Worm (Caenorhabditis elegans): Measurements from ENCODE around the gene K07E12.2.

- TF ChIP-seq hnd-1 (tag; optimal IDR thresholded peaks at IDR 0.05) (no peak), flt-1 (GFP tag; IDR thresholded peaks at IDR 0.05) (no peak), ama-1 (optimal IDR thresholded peaks at IDR 0.05) (no peak), hmbx-1 (tag; optimal IDR thresholded peaks at IDR 0.05) (no peak), tbx-37 (GFP tag; conservative IDR thresholded peaks at IDR 0.05) (no peak), sea-1 (GFP tag; conservative IDR thresholded peaks at IDR 0.05) (no peak), ets-7 (tag; optimal IDR thresholded peaks at IDR 0.05) (no peak), hmg-4 (GFP tag; optimal IDR thresholded peaks at IDR 0.05) (no peak), aly-1 (tag; optimal IDR thresholded peaks at IDR 0.05) (no peak), B0310.2 (tag; optimal IDR thresholded peaks at IDR 0.05) (no peak), F13C5.2 (tag; optimal IDR thresholded peaks at IDR 0.05) (no peak)
These were observed 2.7 kb upstream of the K07E12.2 start, which contains the start of gene Y102E9.3 for ce11 chrIII:6734420-6734819.
